Worm (Caenorhabditis elegans): ENCODE measurements around the gene col-165.

DNA sequence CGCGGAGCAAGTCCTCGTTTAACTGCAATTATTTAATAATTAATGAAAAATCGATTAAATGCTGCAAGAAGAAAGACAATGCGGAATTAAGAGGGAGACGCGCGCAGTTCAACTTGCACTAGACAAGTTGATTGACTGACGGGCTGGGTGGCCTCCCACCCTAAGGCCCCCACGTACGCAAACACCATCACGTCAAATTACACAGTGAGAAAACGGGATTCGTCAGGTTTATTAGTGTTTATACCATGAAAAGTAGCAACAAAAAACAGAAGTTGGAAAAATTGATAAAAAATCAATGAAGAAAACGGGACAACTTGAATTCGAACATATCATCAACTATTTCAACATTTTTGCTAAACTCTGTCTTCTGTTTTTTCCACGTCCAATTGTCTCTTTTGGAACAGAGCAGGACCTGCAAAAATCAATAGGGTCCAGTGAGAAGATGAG, 45.8 kb upstream of the col-165 start:
- TF ChIP-seq egl-27 (tag; optimal IDR thresholded peaks at IDR 0.05) (no peak), lin-35 (GFP tag; optimal IDR thresholded peaks at IDR 0.05) (peak in 1 of 2 experiments; percentile 51), ceh-8 (GFP tag; optimal IDR thresholded peaks at IDR 0.05) (no peak), mdl-1 (tag; optimal IDR thresholded peaks at IDR 0.05) (no peak)

All from whole organism, L1 larva.